Worm (Caenorhabditis elegans): ENCODE measurements around the gene srsx-9.

srsx-9 gene

DNA sequence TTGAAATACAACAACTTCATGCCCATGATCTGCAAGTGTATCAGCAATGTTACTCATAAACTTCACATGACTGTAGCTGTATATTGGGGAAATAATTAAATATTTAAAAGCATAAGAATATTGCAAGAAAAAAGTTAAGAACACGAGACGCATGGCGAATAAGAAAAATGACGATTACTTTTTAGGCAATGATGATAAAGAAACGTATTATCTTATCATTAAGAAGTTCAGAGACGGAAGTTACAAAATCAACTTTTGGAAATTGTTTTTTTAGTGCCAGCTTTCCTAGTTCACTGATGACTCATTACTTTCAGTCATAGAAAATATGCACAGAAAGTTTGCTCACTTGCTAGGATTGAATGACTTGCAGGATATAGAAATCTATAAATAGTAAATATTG is 27.6 kb upstream of the srsx-9 start, which contains the start of gene ugt-7:
ugt-7 (minus strand) TSS at position 161 of the 400 bp plus-strand sequence.
- TF ChIP-seq snpc-1.3 (tag; optimal IDR thresholded peaks at IDR 0.05; ENCODE audit: insufficient read depth) (no peak), nhr-80 (tag; optimal IDR thresholded peaks at IDR 0.05) (peak; percentile 31)

DNA sequence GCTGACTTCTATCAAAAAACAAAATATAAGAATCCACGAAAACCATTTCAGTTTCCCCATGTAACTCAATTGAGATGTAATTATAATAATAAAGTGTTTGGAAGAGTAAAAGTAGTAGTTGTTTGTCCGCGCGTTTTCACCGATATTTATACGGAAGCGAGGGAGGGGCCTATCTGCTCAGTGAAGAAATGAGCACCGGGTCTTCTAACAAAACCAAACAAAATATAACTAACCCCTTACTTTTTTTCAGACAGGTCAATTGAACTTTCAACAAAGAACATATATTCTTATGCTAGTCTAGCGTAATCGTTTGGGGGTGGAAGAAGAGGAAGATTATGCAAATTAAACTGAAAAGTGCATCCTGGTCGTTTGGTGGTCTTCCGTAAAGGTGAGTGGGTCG is 22.3 kb upstream of the srsx-9 start, which contains the start of gene ncx-9:
ncx-9 (minus strand) TSS at position 101 of the 400 bp plus-strand sequence.
- TF ChIP-seq attf-5 (GFP tag; optimal IDR thresholded peaks at IDR 0.05) (no peak), lin-40 (tag; optimal IDR thresholded peaks at IDR 0.05) (no peak), snpc-3.4 (tag; optimal IDR thresholded peaks at IDR 0.05) (no peak), Y53G8AR.9 (GFP tag; conservative IDR thresholded peaks at IDR 0.05) (no peak), xnd-1 (tag; optimal IDR thresholded peaks at IDR 0.05) (no peak), aptf-2 (GFP tag; conservative IDR thresholded peaks at IDR 0.05) (no peak), mel-28 (tag; optimal IDR thresholded peaks at IDR 0.05; ENCODE audit: borderline replicate concordance) (no peak), egl-44 (GFP tag; IDR thresholded peaks at IDR 0.05) (no peak)

- TF ChIP-seq akir-1 (GFP tag; optimal IDR thresholded peaks at IDR 0.05) (no peak), zim-3 (tag; optimal IDR thresholded peaks at IDR 0.05) (no peak), F49E8.2 (tag; optimal IDR thresholded peaks at IDR 0.05; ENCODE audit: insufficient read depth) (no peak), tbx-9 (tag; optimal IDR thresholded peaks at IDR 0.05; ENCODE audit: borderline replicate concordance) (no peak), egl-44 (GFP tag; IDR thresholded peaks at IDR 0.05) (no peak), lin-40 (tag; optimal IDR thresholded peaks at IDR 0.05) (no peak)
Measured at ce11 chrV:4987097-4987496, 14.3 kb upstream of the srsx-9 start, which contains the start of gene ncx-8. ncx-8 (minus strand) TSS chrV:4987197.

- TF ChIP-seq F33H1.4 (GFP tag; IDR thresholded peaks at IDR 0.05) (no peak), attf-6 (GFP tag; IDR thresholded peaks at IDR 0.05) (no peak), mxl-1 (tag; optimal IDR thresholded peaks at IDR 0.05) (no peak), sdz-38 (tag; optimal IDR thresholded peaks at IDR 0.05) (no peak), somi-1 (GFP tag; optimal IDR thresholded peaks at IDR 0.05) (no peak), snpc-3.4 (tag; optimal IDR thresholded peaks at IDR 0.05) (no peak), D2030.7 (GFP tag; IDR thresholded peaks at IDR 0.05) (no peak), madf-8 (GFP tag; conservative IDR thresholded peaks at IDR 0.05) (no peak), attf-5 (GFP tag; optimal IDR thresholded peaks at IDR 0.05) (no peak), mel-28 (tag; optimal IDR thresholded peaks at IDR 0.05; ENCODE audit: borderline replicate concordance) (no peak), B0336.3 (GFP tag; IDR thresholded peaks at IDR 0.05) (no peak), ztf-18 (tag; optimal IDR thresholded peaks at IDR 0.05) (no peak), ceh-27 (GFP tag; optimal IDR thresholded peaks at IDR 0.05) (no peak), Y67H2A.10 (GFP tag; conservative IDR thresholded peaks at IDR 0.05) (no peak), ceh-58 (GFP tag; IDR thresholded peaks at IDR 0.05) (no peak)
Measured at ce11 chrV:4983091-4983490, 10.2 kb upstream of the srsx-9 start, which contains the start of gene srsx-13. srsx-13 (minus strand) TSS chrV:4983191.

DNA sequence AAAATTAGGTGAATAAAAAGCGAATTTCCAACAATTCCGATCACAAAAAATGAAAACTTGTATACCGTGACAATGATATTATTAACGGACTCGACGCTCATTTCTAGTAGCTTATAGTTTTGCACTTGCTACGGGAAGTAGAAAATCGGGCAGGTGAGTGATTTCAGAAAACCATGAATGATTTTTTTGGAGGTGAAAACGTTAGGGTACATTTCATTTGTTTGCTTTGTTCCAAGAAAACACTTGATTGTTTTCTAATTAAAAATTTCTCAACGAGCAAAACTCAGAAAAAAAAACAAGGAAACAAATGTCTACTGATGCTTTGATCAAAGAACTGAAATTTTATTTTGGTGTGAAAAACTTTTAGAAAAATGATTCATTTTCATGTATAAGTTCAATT is 8.0 kb upstream of the srsx-9 start, which contains the start of gene srsx-12:
srsx-12 (minus strand) TSS at position 101 of the 400 bp plus-strand sequence.
- TF ChIP-seq lsy-27 (tag; optimal IDR thresholded peaks at IDR 0.05; ENCODE audit: borderline replicate concordance, insufficient read depth) (no peak), attf-3 (GFP tag; conservative IDR thresholded peaks at IDR 0.05) (no peak), T26A5.8 (tag; optimal IDR thresholded peaks at IDR 0.05) (no peak)

DNA sequence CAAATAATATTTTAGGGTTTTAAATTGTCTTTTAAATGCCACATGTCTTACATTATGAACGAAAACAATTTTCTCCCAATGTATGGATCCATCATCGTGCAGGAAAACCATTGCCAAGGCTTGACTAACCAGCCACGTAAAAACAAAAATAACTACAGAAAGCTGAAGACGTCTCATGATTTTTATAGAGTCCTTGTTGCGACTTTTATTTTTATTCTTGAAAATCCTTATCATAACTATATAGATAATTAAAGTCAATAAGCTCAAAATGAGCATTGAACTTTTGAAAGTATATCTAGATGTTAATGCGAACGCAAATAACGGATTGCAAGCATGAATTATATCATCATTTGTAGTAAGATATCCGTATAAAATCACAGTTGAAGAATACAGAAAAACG is 7.3 kb upstream of the srsx-9 start:
- no peak for TF ChIP-seq him-1 (tag; optimal IDR thresholded peaks at IDR 0.05)
- no peak for TF ChIP-seq rec-8 (tag; optimal IDR thresholded peaks at IDR 0.05)
- no peak for TF ChIP-seq B0336.3 (GFP tag; IDR thresholded peaks at IDR 0.05)
- no peak for TF ChIP-seq ztf-22 (GFP tag; optimal IDR thresholded peaks at IDR 0.05)
- TF ChIP-seq ztf-18 (tag; optimal IDR thresholded peaks at IDR 0.05): no peak
- TF ChIP-seq T07F8.4 (tag; optimal IDR thresholded peaks at IDR 0.05): no peak
- TF ChIP-seq ztf-28 (GFP tag; IDR thresholded peaks at IDR 0.05): no peak
- no peak for TF ChIP-seq lsy-27 (tag; optimal IDR thresholded peaks at IDR 0.05; ENCODE audit: borderline replicate concordance, insufficient read depth)
- TF ChIP-seq ceh-58 (GFP tag; IDR thresholded peaks at IDR 0.05): no peak
- no peak for TF ChIP-seq bed-2 (GFP tag; IDR thresholded peaks at IDR 0.05)
- TF ChIP-seq nfya-1 (tag; optimal IDR thresholded peaks at IDR 0.05; ENCODE audit: borderline replicate concordance, insufficient read depth): no peak
- no peak for TF ChIP-seq F49E8.2 (tag; optimal IDR thresholded peaks at IDR 0.05; ENCODE audit: insufficient read depth)
- no peak for TF ChIP-seq egl-18 (GFP tag; IDR thresholded peaks at IDR 0.05)
- TF ChIP-seq ama-1 (optimal IDR thresholded peaks at IDR 0.05): no peak
- no peak for TF ChIP-seq ama-1 (GFP tag; optimal IDR thresholded peaks at IDR 0.05)
